Worm (Caenorhabditis elegans) whole organism, young adult: ENCODE measurements around the gene srsx-11.

Experiments
- B0019.2 ChIP-seq: fragments of 200-800 bp; sonication (Bioruptor generic); conservative IDR thresholded peaks from 2 replicates; pipeline ENCODE4 v1.3.6; 2022; ENCODE audit warnings: missing genetic modification reagents, missing genetic modification characterization, missing compliant biosample characterization
- B0035.1 ChIP-seq: sonication (generic microtip); optimal IDR thresholded peaks from 2 replicates; lab custom pipeline; 2016; ENCODE audit warnings: missing genetic modification characterization, mild to moderate bottlenecking, missing compliant biosample characterization, missing genotype, missing genetic modification reagents
- B0261.1 ChIP-seq: sonication (generic microtip); optimal IDR thresholded peaks from 2 replicates; lab custom pipeline; 2016; ENCODE audit warnings: mild to moderate bottlenecking, missing genetic modification characterization, moderate library complexity, missing compliant biosample characterization
- C06A6.2 ChIP-seq: fragments of 200-800 bp; sonication (Bioruptor generic); conservative IDR thresholded peaks from 2 replicates; pipeline ENCODE4 v1.3.6; 2022; ENCODE audit warnings: missing genetic modification characterization, missing compliant biosample characterization
- C17E4.6 ChIP-seq: fragments of 200-800 bp; sonication (Bioruptor generic); IDR thresholded peaks from 2 replicates; pipeline ENCODE4 v1.3.6; 2022; ENCODE audit warnings: missing genetic modification reagents, missing genetic modification characterization, missing compliant biosample characterization
- D2030.7 ChIP-seq: fragments of 200-800 bp; sonication (Bioruptor generic); IDR thresholded peaks from 2 replicates; pipeline ENCODE4 v1.3.6; 2022; ENCODE audit warnings: missing genetic modification reagents, missing genetic modification characterization, missing compliant biosample characterization
- F23B12.7 ChIP-seq: sonication (generic microtip); optimal IDR thresholded peaks from 2 replicates; lab custom pipeline; 2017; ENCODE audit warnings: missing genetic modification characterization, mild to moderate bottlenecking, missing compliant biosample characterization, antibody characterized with exemption, moderate library complexity; ENCODE audit not compliant: insufficient read depth
- F33H1.4 ChIP-seq: fragments of 200-800 bp; sonication (Bioruptor generic); IDR thresholded peaks from 2 replicates; pipeline ENCODE4 v1.3.6; 2022; ENCODE audit warnings: missing genetic modification reagents, missing genetic modification characterization, missing compliant biosample characterization
- F55B11.4 ChIP-seq: sonication (generic microtip); optimal IDR thresholded peaks from 2 replicates; lab custom pipeline; 2016; ENCODE audit warnings: missing compliant biosample characterization, missing genetic modification characterization, borderline replicate concordance; ENCODE audit not compliant: insufficient read depth
- F57A8.1 ChIP-seq: fragments of 200-800 bp; sonication (Bioruptor generic); optimal IDR thresholded peaks from 2 replicates; lab custom pipeline; 2018; ENCODE audit warnings: mild to moderate bottlenecking, missing genetic modification characterization, moderate library complexity, missing compliant biosample characterization
- K12H6.12 ChIP-seq: fragments of 200-800 bp; sonication (Bioruptor generic); optimal IDR thresholded peaks from 2 replicates; lab custom pipeline; 2018; ENCODE audit warnings: mild to moderate bottlenecking, missing genetic modification characterization, missing compliant biosample characterization
- T26A5.8 ChIP-seq: sonication (generic microtip); optimal IDR thresholded peaks from 2 replicates; lab custom pipeline; 2016; ENCODE audit warnings: missing genetic modification characterization, missing compliant biosample characterization
- Y53F4B.3 ChIP-seq: fragments of 200-800 bp; sonication (Bioruptor generic); IDR thresholded peaks from 2 replicates; pipeline ENCODE4 v1.3.6; 2022; ENCODE audit warnings: missing genetic modification reagents, missing genetic modification characterization, missing compliant biosample characterization
- Y56A3A.18 ChIP-seq: fragments of 200-800 bp; sonication (Bioruptor generic); IDR thresholded peaks from 2 replicates; pipeline ENCODE4 v1.3.6; 2022; ENCODE audit warnings: missing genetic modification reagents, missing genetic modification characterization, missing compliant biosample characterization
- aptf-2 ChIP-seq: fragments of 200-800 bp; sonication (Bioruptor generic); conservative IDR thresholded peaks from 2 replicates; pipeline ENCODE4 v1.3.6; 2022; ENCODE audit warnings: missing genetic modification reagents, missing genetic modification characterization, missing compliant biosample characterization
- attf-3 ChIP-seq: fragments of 200-800 bp; sonication (Bioruptor generic); conservative IDR thresholded peaks from 2 replicates; pipeline ENCODE4 v1.3.6; 2022; ENCODE audit warnings: missing genetic modification reagents, missing genetic modification characterization, missing compliant biosample characterization
- ccch-3 ChIP-seq: fragments of 200-800 bp; sonication (Bioruptor generic); optimal IDR thresholded peaks from 2 replicates; lab custom pipeline; 2018; ENCODE audit warnings: mild to moderate bottlenecking, missing genetic modification characterization, missing compliant biosample characterization
- ceh-100 ChIP-seq: fragments of 200-800 bp; sonication (Bioruptor generic); IDR thresholded peaks from 2 replicates; pipeline ENCODE4 v1.3.6; 2022; ENCODE audit warnings: missing genetic modification reagents, missing genetic modification characterization, missing compliant biosample characterization
- ceh-40 ChIP-seq: fragments of 200-800 bp; sonication (Bioruptor generic); IDR thresholded peaks from 2 replicates; pipeline ENCODE4 v1.3.6; 2022; ENCODE audit warnings: missing genetic modification characterization, missing compliant biosample characterization
- ceh-58 ChIP-seq: fragments of 200-800 bp; sonication (Bioruptor generic); IDR thresholded peaks from 2 replicates; pipeline ENCODE4 v1.3.6; 2022; ENCODE audit warnings: missing genetic modification characterization, missing compliant biosample characterization
- egl-44 ChIP-seq: fragments of 200-800 bp; sonication (Bioruptor generic); IDR thresholded peaks from 2 replicates; pipeline ENCODE4 v1.3.6; 2022; ENCODE audit warnings: missing genetic modification reagents, missing genetic modification characterization, missing compliant biosample characterization
- egrh-3 ChIP-seq: fragments of 200-800 bp; sonication (Bioruptor generic); IDR thresholded peaks from 2 replicates; pipeline ENCODE4 v1.3.6; 2022; ENCODE audit warnings: missing genetic modification reagents, missing genetic modification characterization, missing compliant biosample characterization
- ets-4 ChIP-seq: fragments of 200-800 bp; sonication (Bioruptor generic); optimal IDR thresholded peaks from 2 replicates; lab custom pipeline; 2018; ENCODE audit warnings: mild to moderate bottlenecking, missing genetic modification characterization, missing compliant biosample characterization
- fkh-3 ChIP-seq: sonication (generic microtip); optimal IDR thresholded peaks from 2 replicates; lab custom pipeline; 2016; ENCODE audit warnings: mild to moderate bottlenecking, missing genetic modification characterization, missing compliant biosample characterization
- him-1 ChIP-seq: sonication (generic microtip); optimal IDR thresholded peaks from 2 replicates; lab custom pipeline; 2016; ENCODE audit warnings: missing genotype, missing genetic modification reagents, missing genetic modification characterization, missing compliant biosample characterization
- hlh-12 ChIP-seq: sonication (generic microtip); optimal IDR thresholded peaks from 2 replicates; lab custom pipeline; 2016; ENCODE audit warnings: missing genetic modification characterization, missing compliant biosample characterization
- hlh-26 ChIP-seq: fragments of 200-800 bp; sonication (Bioruptor generic); conservative IDR thresholded peaks from 2 replicates; pipeline ENCODE4 v1.3.6; 2022; ENCODE audit warnings: missing genetic modification reagents, missing genetic modification characterization, missing compliant biosample characterization
- hsf-1 ChIP-seq: fragments of 200-800 bp; sonication (Bioruptor generic); IDR thresholded peaks from 2 replicates; pipeline ENCODE4 v1.3.6; 2022; ENCODE audit warnings: missing genetic modification reagents, missing genetic modification characterization, missing compliant biosample characterization
- let-526 ChIP-seq: fragments of 200-800 bp; sonication (Bioruptor generic); IDR thresholded peaks from 2 replicates; pipeline ENCODE4 v1.3.6; 2022; ENCODE audit warnings: missing genetic modification reagents, missing genetic modification characterization, missing compliant biosample characterization
- lin-26 ChIP-seq: fragments of 200-800 bp; sonication (Bioruptor generic); IDR thresholded peaks from 2 replicates; pipeline ENCODE4 v1.3.6; 2022; ENCODE audit warnings: missing genetic modification reagents, missing genetic modification characterization, missing compliant biosample characterization
- lin-35 ChIP-seq, 3 experiments: fragments of 150-350 bp in 2 of 3; sonication (generic microtip) in 1 of 3; optimal IDR thresholded peaks; 2 replicates each; lab custom pipeline; 2014 to 2018; ENCODE audit warnings: missing biosample characterization in 3 of 3, missing genetic modification characterization in 3 of 3, missing genetic modification reagents in 3 of 3
- lin-40 ChIP-seq: sonication (generic microtip); optimal IDR thresholded peaks from 2 replicates; lab custom pipeline; 2016; ENCODE audit warnings: missing genetic modification characterization, mild to moderate bottlenecking, missing compliant biosample characterization, missing genotype, missing genetic modification reagents
- madf-3 ChIP-seq: fragments of 200-800 bp; sonication (Bioruptor generic); IDR thresholded peaks from 2 replicates; pipeline ENCODE4 v1.3.6; 2022; ENCODE audit warnings: missing genetic modification reagents, missing genetic modification characterization, missing compliant biosample characterization
- madf-6 ChIP-seq: fragments of 200-800 bp; sonication (Bioruptor generic); IDR thresholded peaks from 2 replicates; pipeline ENCODE4 v1.3.6; 2022; ENCODE audit warnings: missing genetic modification reagents, missing genetic modification characterization, missing compliant biosample characterization
- nfya-2 ChIP-seq: fragments of 200-800 bp; sonication (Bioruptor generic); IDR thresholded peaks from 2 replicates; pipeline ENCODE4 v1.3.6; 2022; ENCODE audit warnings: missing genetic modification reagents, missing genetic modification characterization, missing compliant biosample characterization
- nhr-80 ChIP-seq: sonication (generic microtip); optimal IDR thresholded peaks from 2 replicates; lab custom pipeline; 2016; ENCODE audit warnings: missing genetic modification characterization, missing compliant biosample characterization
- pbrm-1 ChIP-seq: fragments of 200-800 bp; sonication (Bioruptor generic); IDR thresholded peaks from 2 replicates; pipeline ENCODE4 v1.3.6; 2022; ENCODE audit warnings: missing genetic modification reagents, missing genetic modification characterization, missing compliant biosample characterization
- rec-8 ChIP-seq, 2 experiments: sonication (generic microtip); optimal IDR thresholded peaks; 2 replicates each; lab custom pipeline; 2016; ENCODE audit warnings: mild to moderate bottlenecking in 2 of 2, missing genetic modification characterization in 2 of 2, missing genetic modification reagents in 2 of 2, missing genotype in 2 of 2, missing biosample characterization in 1 of 2, missing compliant biosample characterization in 1 of 2, moderate library complexity in 1 of 2
- repo-1 ChIP-seq: sonication (generic microtip); optimal IDR thresholded peaks from 2 replicates; lab custom pipeline; 2017; ENCODE audit warnings: mild to moderate bottlenecking, missing genetic modification characterization, missing compliant biosample characterization
- sea-2 ChIP-seq: fragments of 200-800 bp; sonication (Bioruptor generic); IDR thresholded peaks from 2 replicates; pipeline ENCODE4 v1.3.6; 2022; ENCODE audit warnings: missing genetic modification characterization, missing compliant biosample characterization
- snpc-3.4 ChIP-seq: sonication (generic microtip); optimal IDR thresholded peaks from 2 replicates; lab custom pipeline; 2017; ENCODE audit warnings: missing genetic modification characterization, mild to moderate bottlenecking, missing compliant biosample characterization, antibody characterized with exemption, moderate library complexity, missing genotype, missing genetic modification reagents
- tlf-1 ChIP-seq: fragments of 200-800 bp; sonication (Bioruptor generic); optimal IDR thresholded peaks from 2 replicates; lab custom pipeline; 2018; ENCODE audit warnings: mild to moderate bottlenecking, missing genetic modification characterization, missing compliant biosample characterization
- unc-62 ChIP-seq: fragments of 150-350 bp; optimal IDR thresholded peaks from 2 replicates; lab custom pipeline; 2014; ENCODE audit warnings: missing biosample characterization, missing genetic modification reagents, missing genetic modification characterization
- zfh-2 ChIP-seq: fragments of 200-800 bp; sonication (Bioruptor generic); conservative IDR thresholded peaks from 2 replicates; pipeline ENCODE4 v1.3.6; 2022; ENCODE audit warnings: missing genetic modification reagents, missing genetic modification characterization, missing compliant biosample characterization
- zim-3 ChIP-seq: sonication (generic microtip); optimal IDR thresholded peaks from 2 replicates; lab custom pipeline; 2017; ENCODE audit warnings: mild to moderate bottlenecking, missing genetic modification characterization, moderate library complexity, missing compliant biosample characterization
- ztf-22 ChIP-seq: fragments of 200-800 bp; sonication (Bioruptor generic); optimal IDR thresholded peaks from 2 replicates; lab custom pipeline; 2018; ENCODE audit warnings: mild to moderate bottlenecking, missing genetic modification characterization, moderate library complexity, missing compliant biosample characterization
- ztf-28 ChIP-seq: fragments of 200-800 bp; sonication (Bioruptor generic); IDR thresholded peaks from 2 replicates; pipeline ENCODE4 v1.3.6; 2022; ENCODE audit warnings: missing genetic modification reagents, missing genetic modification characterization, missing compliant biosample characterization
- ztf-3 ChIP-seq: fragments of 200-800 bp; sonication (Bioruptor generic); optimal IDR thresholded peaks from 2 replicates; lab custom pipeline; 2018; ENCODE audit warnings: mild to moderate bottlenecking, missing genetic modification characterization, missing compliant biosample characterization
- ztf-6 ChIP-seq: fragments of 200-800 bp; sonication (Bioruptor generic); IDR thresholded peaks from 2 replicates; pipeline ENCODE4 v1.3.6; 2022; ENCODE audit warnings: missing genetic modification reagents, missing genetic modification characterization, missing compliant biosample characterization

The srsx-11 gene

ce11 chrV:4963606-4964005 lies 15.4 kb downstream of the srsx-11 start (continued):
- TF ChIP-seq F23B12.7 (tag; lab: Kevin White, UChicago), result no peak
- TF ChIP-seq ets-4, result no peak
- TF ChIP-seq pbrm-1 (GFP tag; lab: Robert Waterston, UW), result no peak
- no peak for TF ChIP-seq hsf-1
- no peak for TF ChIP-seq F57A8.1
- peak; percentile 95 for TF ChIP-seq madf-6 (GFP tag; lab: Robert Waterston, UW)
- TF ChIP-seq Y53F4B.3 (GFP tag; lab: Robert Waterston, UW), result no peak
- no peak for TF ChIP-seq C17E4.6
- TF ChIP-seq C06A6.2 (GFP tag; lab: Robert Waterston, UW), result no peak
- TF ChIP-seq ztf-28 (GFP tag; lab: Robert Waterston, UW), result no peak
- no peak for TF ChIP-seq let-526
- TF ChIP-seq ceh-40 (GFP tag; lab: Robert Waterston, UW), result no peak
- TF ChIP-seq egrh-3 (GFP tag; lab: Robert Waterston, UW), result no peak
- TF ChIP-seq ccch-3 (GFP tag; lab: Kevin White, UChicago), result no peak
- no peak for TF ChIP-seq ceh-58 (GFP tag; lab: Robert Waterston, UW)
- no peak for TF ChIP-seq B0261.1 (tag; lab: Kevin White, UChicago)
- no peak for TF ChIP-seq ztf-22 (GFP tag; lab: Kevin White, UChicago)
- no peak for TF ChIP-seq rec-8 (tag; optimal IDR thresholded peaks at IDR 0.05; lab: Kevin White, UChicago)
- TF ChIP-seq D2030.7, result peak; percentile 78
- no peak for TF ChIP-seq attf-3 (GFP tag; lab: Robert Waterston, UW)
- no peak for TF ChIP-seq B0019.2
- no peak for TF ChIP-seq nhr-80 (tag; lab: Kevin White, UChicago)
- no peak for TF ChIP-seq F55B11.4 (tag; lab: Kevin White, UChicago)
- no peak for TF ChIP-seq egl-44 (GFP tag; lab: Robert Waterston, UW)
- TF ChIP-seq him-1 (tag; lab: Kevin White, UChicago), result peak; percentile 73
- no peak for TF ChIP-seq repo-1
- TF ChIP-seq sea-2 (GFP tag; lab: Robert Waterston, UW), result no peak
- TF ChIP-seq madf-3, result no peak
- TF ChIP-seq T26A5.8, result no peak
- no peak for TF ChIP-seq tlf-1 (GFP tag; lab: Kevin White, UChicago)
- no peak for TF ChIP-seq Y56A3A.18 (GFP tag; lab: Robert Waterston, UW)
- no peak for TF ChIP-seq ceh-100
- no peak for TF ChIP-seq lin-26 (GFP tag; lab: Robert Waterston, UW)
- peak; percentile 93 for TF ChIP-seq F33H1.4 (GFP tag; lab: Robert Waterston, UW)
- no peak for TF ChIP-seq hlh-12
- no peak for TF ChIP-seq aptf-2 (GFP tag; lab: Robert Waterston, UW)
- TF ChIP-seq unc-62 (GFP tag; lab: Kevin White, UChicago), result no peak
- TF ChIP-seq ztf-3 (GFP tag; lab: Kevin White, UChicago), result no peak
- TF ChIP-seq zfh-2, result no peak
- peak; percentile 6 for TF ChIP-seq snpc-3.4 (tag; lab: Kevin White, UChicago)
- TF ChIP-seq lin-35 (GFP tag; optimal IDR thresholded peaks at IDR 0.05; lab: Kevin White, UChicago), result no peak
- TF ChIP-seq B0035.1 (tag; lab: Kevin White, UChicago), result no peak
- no peak for TF ChIP-seq fkh-3
- no peak for TF ChIP-seq nfya-2 (GFP tag; lab: Robert Waterston, UW)
- no peak for TF ChIP-seq hlh-26 (GFP tag; lab: Robert Waterston, UW)
- TF ChIP-seq ztf-6 (GFP tag; lab: Robert Waterston, UW), result no peak
- no peak for TF ChIP-seq lin-40 (tag; lab: Kevin White, UChicago)
- TF ChIP-seq zim-3 (tag; lab: Kevin White, UChicago), result no peak
- TF ChIP-seq K12H6.12 (tag; lab: Kevin White, UChicago), result no peak
